Worm (Caenorhabditis elegans) whole organism, midembryonic: Measurements from ENCODE around the gene Y73F8A.27.

Source experiments
- cog-1 ChIP-seq: sonication (generic microtip); optimal IDR thresholded peaks from 2 replicates; lab custom pipeline; 2016; ENCODE audit warnings: missing genetic modification characterization, missing compliant biosample characterization
- flt-1 ChIP-seq: fragments of 200-800 bp; sonication (Bioruptor generic); IDR thresholded peaks from 2 replicates; pipeline ENCODE4 v1.3.6; 2022; ENCODE audit warnings: missing genetic modification characterization, missing compliant biosample characterization
- klf-2 ChIP-seq: fragments of 200-800 bp; sonication (Bioruptor generic); conservative IDR thresholded peaks from 2 replicates; pipeline ENCODE4 v1.3.6; 2022; ENCODE audit warnings: missing genetic modification reagents, missing genetic modification characterization, missing compliant biosample characterization
- tab-1 ChIP-seq: fragments of 200-800 bp; sonication (Bioruptor generic); IDR thresholded peaks from 2 replicates; pipeline ENCODE4 v1.3.6; 2022; ENCODE audit warnings: missing genetic modification characterization, missing compliant biosample characterization

ce11 chrIV:15453137-15453788 is 19.3 kb upstream of the Y73F8A.27 start, which contains the start of gene gtf-2H4:
- TF ChIP-seq tab-1 (GFP tag; lab: Robert Waterston, UW) (no peak), flt-1 (GFP tag; lab: Robert Waterston, UW) (no peak), klf-2 (no peak), cog-1 (tag; lab: Kevin White, UChicago) (no peak)
